Worm (Caenorhabditis elegans) whole organism, young adult: ENCODE data around the gene Y71H2AM.1.
A peak's percentile ranks its signal among the peaks of the same experiment; 100 is the strongest.

ENCODE experiments used
- B0019.2 ChIP-seq: fragments of 200-800 bp; sonication (Bioruptor generic); conservative IDR thresholded peaks from 2 replicates; pipeline ENCODE4 v1.3.6; 2022; ENCODE audit warnings: missing genetic modification reagents, missing genetic modification characterization, missing compliant biosample characterization
- B0261.1 ChIP-seq: sonication (generic microtip); optimal IDR thresholded peaks from 2 replicates; lab custom pipeline; 2016; ENCODE audit warnings: mild to moderate bottlenecking, missing genetic modification characterization, moderate library complexity, missing compliant biosample characterization
- C06A6.2 ChIP-seq: fragments of 200-800 bp; sonication (Bioruptor generic); conservative IDR thresholded peaks from 2 replicates; pipeline ENCODE4 v1.3.6; 2022; ENCODE audit warnings: missing genetic modification characterization, missing compliant biosample characterization
- C17E4.6 ChIP-seq: fragments of 200-800 bp; sonication (Bioruptor generic); IDR thresholded peaks from 2 replicates; pipeline ENCODE4 v1.3.6; 2022; ENCODE audit warnings: missing genetic modification reagents, missing genetic modification characterization, missing compliant biosample characterization
- F10E7.11 ChIP-seq: sonication (generic microtip); optimal IDR thresholded peaks from 2 replicates; lab custom pipeline; 2017; ENCODE audit warnings: mild to moderate bottlenecking, missing genetic modification characterization, moderate library complexity, missing compliant biosample characterization
- F33H1.4 ChIP-seq: fragments of 200-800 bp; sonication (Bioruptor generic); IDR thresholded peaks from 2 replicates; pipeline ENCODE4 v1.3.6; 2022; ENCODE audit warnings: missing genetic modification reagents, missing genetic modification characterization, missing compliant biosample characterization
- F52B5.7 ChIP-seq: sonication (generic microtip); optimal IDR thresholded peaks from 2 replicates; lab custom pipeline; 2016; ENCODE audit warnings: mild to moderate bottlenecking, missing genetic modification characterization, missing compliant biosample characterization
- K11D2.4 ChIP-seq: fragments of 200-800 bp; sonication (Bioruptor generic); IDR thresholded peaks from 2 replicates; pipeline ENCODE4 v1.3.6; 2022; ENCODE audit warnings: missing genetic modification reagents, missing genetic modification characterization, missing compliant biosample characterization
- Y53F4B.3 ChIP-seq: fragments of 200-800 bp; sonication (Bioruptor generic); IDR thresholded peaks from 2 replicates; pipeline ENCODE4 v1.3.6; 2022; ENCODE audit warnings: missing genetic modification reagents, missing genetic modification characterization, missing compliant biosample characterization
- attf-3 ChIP-seq: fragments of 200-800 bp; sonication (Bioruptor generic); conservative IDR thresholded peaks from 2 replicates; pipeline ENCODE4 v1.3.6; 2022; ENCODE audit warnings: missing genetic modification reagents, missing genetic modification characterization, missing compliant biosample characterization
- attf-5 ChIP-seq: fragments of 200-800 bp; sonication (Bioruptor generic); optimal IDR thresholded peaks from 2 replicates; lab custom pipeline; 2018; ENCODE audit warnings: mild to moderate bottlenecking, missing genetic modification characterization, missing compliant biosample characterization
- bed-2 ChIP-seq: fragments of 200-800 bp; sonication (Bioruptor generic); IDR thresholded peaks from 2 replicates; pipeline ENCODE4 v1.3.6; 2022; ENCODE audit warnings: missing genetic modification reagents, missing genetic modification characterization, missing compliant biosample characterization
- cebp-1 ChIP-seq, 2 experiments: fragments of 200-800 bp in 1 of 2; sonication (Bioruptor generic) in 1 of 2; sonication (generic microtip) in 1 of 2; IDR thresholded peaks in 1 of 2; optimal IDR thresholded peaks in 1 of 2; 2 replicates each; pipeline versions ENCODE4 v1.3.6 to Lab custom; 2017 to 2022; ENCODE audit warnings: missing compliant biosample characterization in 2 of 2, missing genetic modification characterization in 2 of 2, mild to moderate bottlenecking in 1 of 2, missing genetic modification reagents in 1 of 2, moderate library complexity in 1 of 2
- die-1 ChIP-seq: sonication (generic microtip); optimal IDR thresholded peaks from 2 replicates; lab custom pipeline; 2016; ENCODE audit warnings: missing genotype, mild to moderate bottlenecking, missing genetic modification characterization, missing compliant biosample characterization
- dpl-1 ChIP-seq: fragments of 150-350 bp; optimal IDR thresholded peaks from 2 replicates; lab custom pipeline; 2014; ENCODE audit warnings: missing biosample characterization, missing genetic modification reagents, missing genetic modification characterization
- egl-44 ChIP-seq: fragments of 200-800 bp; sonication (Bioruptor generic); IDR thresholded peaks from 2 replicates; pipeline ENCODE4 v1.3.6; 2022; ENCODE audit warnings: missing genetic modification reagents, missing genetic modification characterization, missing compliant biosample characterization
- egrh-3 ChIP-seq: fragments of 200-800 bp; sonication (Bioruptor generic); IDR thresholded peaks from 2 replicates; pipeline ENCODE4 v1.3.6; 2022; ENCODE audit warnings: missing genetic modification reagents, missing genetic modification characterization, missing compliant biosample characterization
- ekl-4 ChIP-seq: fragments of 200-800 bp; sonication (Bioruptor generic); IDR thresholded peaks from 2 replicates; pipeline ENCODE4 v1.3.6; 2022; ENCODE audit warnings: missing genetic modification reagents, missing genetic modification characterization, missing compliant biosample characterization
- him-1 ChIP-seq: sonication (generic microtip); optimal IDR thresholded peaks from 2 replicates; lab custom pipeline; 2016; ENCODE audit warnings: missing genotype, missing genetic modification reagents, missing genetic modification characterization, missing compliant biosample characterization
- hmg-1.2 ChIP-seq: fragments of 200-800 bp; sonication (Bioruptor generic); IDR thresholded peaks from 2 replicates; pipeline ENCODE4 v1.3.6; 2022; ENCODE audit warnings: missing genetic modification reagents, missing genetic modification characterization, missing compliant biosample characterization
- let-526 ChIP-seq: fragments of 200-800 bp; sonication (Bioruptor generic); IDR thresholded peaks from 2 replicates; pipeline ENCODE4 v1.3.6; 2022; ENCODE audit warnings: missing genetic modification reagents, missing genetic modification characterization, missing compliant biosample characterization
- let-607 ChIP-seq, 2 experiments: fragments of 200-800 bp in 1 of 2; sonication (Bioruptor generic) in 1 of 2; sonication (generic microtip) in 1 of 2; optimal IDR thresholded peaks; 2 replicates each; lab custom pipeline; 2016 to 2018; ENCODE audit warnings: mild to moderate bottlenecking in 2 of 2, missing compliant biosample characterization in 2 of 2, missing genetic modification characterization in 2 of 2, moderate library complexity in 2 of 2, missing genotype in 1 of 2
- lin-26 ChIP-seq: fragments of 200-800 bp; sonication (Bioruptor generic); IDR thresholded peaks from 2 replicates; pipeline ENCODE4 v1.3.6; 2022; ENCODE audit warnings: missing genetic modification reagents, missing genetic modification characterization, missing compliant biosample characterization
- lin-40 ChIP-seq: sonication (generic microtip); optimal IDR thresholded peaks from 2 replicates; lab custom pipeline; 2016; ENCODE audit warnings: missing genetic modification characterization, mild to moderate bottlenecking, missing compliant biosample characterization, missing genotype, missing genetic modification reagents
- lir-1 ChIP-seq: fragments of 200-800 bp; sonication (Bioruptor generic); conservative IDR thresholded peaks from 2 replicates; pipeline ENCODE4 v1.3.6; 2022; ENCODE audit warnings: missing genetic modification reagents, missing genetic modification characterization, missing compliant biosample characterization
- madf-10 ChIP-seq: sonication (generic microtip); optimal IDR thresholded peaks from 2 replicates; lab custom pipeline; 2016; ENCODE audit warnings: mild to moderate bottlenecking, missing genetic modification characterization, missing compliant biosample characterization
- madf-8 ChIP-seq: fragments of 200-800 bp; sonication (Bioruptor generic); conservative IDR thresholded peaks from 2 replicates; pipeline ENCODE4 v1.3.6; 2022; ENCODE audit warnings: missing genetic modification reagents, missing genetic modification characterization, missing compliant biosample characterization
- mcd-1 ChIP-seq: fragments of 200-800 bp; sonication (Bioruptor generic); IDR thresholded peaks from 2 replicates; pipeline ENCODE4 v1.3.6; 2022; ENCODE audit warnings: missing genetic modification reagents, missing genetic modification characterization, missing compliant biosample characterization
- mel-28 ChIP-seq: sonication (generic microtip); optimal IDR thresholded peaks from 2 replicates; lab custom pipeline; 2016; ENCODE audit warnings: borderline replicate concordance, mild to moderate bottlenecking, missing genetic modification characterization, missing compliant biosample characterization
- mes-4 ChIP-seq: sonication (generic microtip); optimal IDR thresholded peaks from 2 replicates; lab custom pipeline; 2016; ENCODE audit warnings: missing genotype, missing genetic modification characterization, missing compliant biosample characterization
- nfyb-1 ChIP-seq: fragments of 200-800 bp; sonication (Bioruptor generic); IDR thresholded peaks from 2 replicates; pipeline ENCODE4 v1.3.6; 2022; ENCODE audit warnings: missing genetic modification reagents, missing genetic modification characterization, missing compliant biosample characterization
- nhr-27 ChIP-seq: fragments of 200-800 bp; sonication (Bioruptor generic); optimal IDR thresholded peaks from 2 replicates; lab custom pipeline; 2018; ENCODE audit warnings: mild to moderate bottlenecking, missing genetic modification characterization, moderate library complexity, missing compliant biosample characterization
- nhr-80 ChIP-seq: sonication (generic microtip); optimal IDR thresholded peaks from 2 replicates; lab custom pipeline; 2016; ENCODE audit warnings: missing genetic modification characterization, missing compliant biosample characterization
- repo-1 ChIP-seq: sonication (generic microtip); optimal IDR thresholded peaks from 2 replicates; lab custom pipeline; 2017; ENCODE audit warnings: mild to moderate bottlenecking, missing genetic modification characterization, missing compliant biosample characterization
- rpc-1 ChIP-seq, 2 experiments: fragments of 150-350 bp in 1 of 2; sonication (generic microtip) in 1 of 2; optimal IDR thresholded peaks; 2 replicates each; lab custom pipeline; 2014 to 2018; ENCODE audit warnings: missing biosample characterization in 1 of 2, missing genetic modification characterization in 1 of 2, missing genetic modification reagents in 1 of 2, missing genotype in 1 of 2
- snpc-1.1 ChIP-seq: sonication (generic microtip); optimal IDR thresholded peaks from 2 replicates; lab custom pipeline; 2017; ENCODE audit warnings: missing genetic modification characterization, mild to moderate bottlenecking, missing compliant biosample characterization, antibody characterized with exemption, moderate library complexity, missing genotype, missing genetic modification reagents; ENCODE audit not compliant: insufficient read depth
- snpc-1.3 ChIP-seq: sonication (generic microtip); optimal IDR thresholded peaks from 2 replicates; lab custom pipeline; 2017; ENCODE audit warnings: missing genetic modification characterization, mild to moderate bottlenecking, missing compliant biosample characterization, antibody characterized with exemption, moderate library complexity, missing genotype, missing genetic modification reagents; ENCODE audit not compliant: insufficient read depth
- tbp1 ChIP-seq: fragments of 200-800 bp; sonication (Bioruptor generic); optimal IDR thresholded peaks from 2 replicates; lab custom pipeline; 2018; ENCODE audit warnings: mild to moderate bottlenecking, missing genetic modification characterization, missing compliant biosample characterization
- tlf-1 ChIP-seq: fragments of 200-800 bp; sonication (Bioruptor generic); optimal IDR thresholded peaks from 2 replicates; lab custom pipeline; 2018; ENCODE audit warnings: mild to moderate bottlenecking, missing genetic modification characterization, missing compliant biosample characterization
- xnd-1 ChIP-seq: sonication (generic microtip); optimal IDR thresholded peaks from 2 replicates; lab custom pipeline; 2016; ENCODE audit warnings: missing genotype, missing genetic modification reagents, missing genetic modification characterization, missing compliant biosample characterization
- ztf-26 ChIP-seq: sonication (generic microtip); optimal IDR thresholded peaks from 2 replicates; lab custom pipeline; 2017; ENCODE audit warnings: missing genetic modification characterization, missing compliant biosample characterization

Y71H2AM.1 gene

ce11 chrIII:2871817-2872216 is 44.9 kb downstream of the Y71H2AM.1 start (continued):
- no peak for TF ChIP-seq lir-1 (GFP tag; lab: Robert Waterston, UW)
- peak; percentile 72 for TF ChIP-seq lin-26 (GFP tag; lab: Robert Waterston, UW)
- TF ChIP-seq F33H1.4 (GFP tag; lab: Robert Waterston, UW): no peak
- TF ChIP-seq F52B5.7 (tag; lab: Kevin White, UChicago): no peak
- TF ChIP-seq F10E7.11 (tag; lab: Kevin White, UChicago): no peak
- no peak for TF ChIP-seq dpl-1 (GFP tag; lab: Kevin White, UChicago)
- TF ChIP-seq lin-40: peak; percentile 73
- TF ChIP-seq C06A6.2: no peak
- no peak for TF ChIP-seq mes-4 (tag; lab: Kevin White, UChicago)
- TF ChIP-seq bed-2 (GFP tag; lab: Robert Waterston, UW): no peak
- TF ChIP-seq snpc-1.3 (tag; lab: Kevin White, UChicago): no peak
- TF ChIP-seq egrh-3 (GFP tag; lab: Robert Waterston, UW): peak; percentile 52; the same call in 1 of the 2 replicates

- no peak for TF ChIP-seq attf-3 (GFP tag; lab: Robert Waterston, UW)
- peak; percentile 54 for TF ChIP-seq B0261.1 (tag; lab: Kevin White, UChicago)
- TF ChIP-seq F52B5.7 (tag; lab: Kevin White, UChicago): no peak
- peak; percentile 15; the same call in 1 of the 2 replicates for TF ChIP-seq F33H1.4 (GFP tag; lab: Robert Waterston, UW)
- peak; percentile 78 for TF ChIP-seq tbp1
- no peak for TF ChIP-seq him-1
- no peak for TF ChIP-seq snpc-1.1
- no peak for TF ChIP-seq Y53F4B.3
- TF ChIP-seq nhr-27 (tag; lab: Kevin White, UChicago): no peak
- TF ChIP-seq lin-26 (GFP tag; lab: Robert Waterston, UW): 0 out of 2 replicates have a peak, but pooled peaks have one; percentile 40
- TF ChIP-seq mel-28 (tag; lab: Kevin White, UChicago): no peak
- peak; percentile 37 for TF ChIP-seq hmg-1.2 (GFP tag; lab: Robert Waterston, UW)
- TF ChIP-seq die-1 (tag; lab: Kevin White, UChicago): no peak
- TF ChIP-seq mcd-1 (GFP tag; lab: Robert Waterston, UW): no peak
- no peak for TF ChIP-seq B0019.2
- peak; percentile 37 for TF ChIP-seq rpc-1 (optimal IDR thresholded peaks at IDR 0.05; lab: Kevin White, UChicago)
- peak; percentile 69 for TF ChIP-seq rpc-1 (tag; optimal IDR thresholded peaks at IDR 0.05; lab: Kevin White, UChicago)
These were observed 46.3 kb downstream of the Y71H2AM.1 start for ce11 chrIII:2873116-2873644.

ce11 chrIII:2874144-2874868 is 47.4 kb downstream of the Y71H2AM.1 start, which contains the start of gene klf-1:
Gene klf-1, plus strand, starts transcription at chrIII:2874818.
- TF ChIP-seq nfyb-1: peak; percentile 24; the same call in 1 of the 2 replicates
- TF ChIP-seq cebp-1 (GFP tag; IDR thresholded peaks at IDR 0.05; lab: Robert Waterston, UW): no peak
- peak; percentile 53 for TF ChIP-seq cebp-1 (tag; optimal IDR thresholded peaks at IDR 0.05; lab: Kevin White, UChicago)
- peak; percentile 9 for TF ChIP-seq tbp1
- TF ChIP-seq let-526 (GFP tag; lab: Robert Waterston, UW): no peak
- TF ChIP-seq ztf-26: peak; percentile 50
- TF ChIP-seq tlf-1: no peak
- 0 out of 2 replicates have a peak, but pooled peaks have one; percentile 42 for TF ChIP-seq C06A6.2
- TF ChIP-seq K11D2.4 (GFP tag; lab: Robert Waterston, UW): peak; percentile 69
- TF ChIP-seq madf-10 (tag; lab: Kevin White, UChicago): peak; percentile 16
- no peak for TF ChIP-seq repo-1
- no peak for TF ChIP-seq ekl-4 (GFP tag; lab: Robert Waterston, UW)
- TF ChIP-seq rpc-1 (optimal IDR thresholded peaks at IDR 0.05; lab: Kevin White, UChicago): no peak
- peak; percentile 52 for TF ChIP-seq rpc-1 (tag; optimal IDR thresholded peaks at IDR 0.05; lab: Kevin White, UChicago)
- no peak for TF ChIP-seq egl-44 (GFP tag; lab: Robert Waterston, UW)
- no peak for TF ChIP-seq madf-8 (GFP tag; lab: Robert Waterston, UW)
- TF ChIP-seq lin-26 (GFP tag; lab: Robert Waterston, UW): no peak
- no peak for TF ChIP-seq xnd-1 (tag; lab: Kevin White, UChicago)
- peak; percentile 33 for TF ChIP-seq attf-5
- 0 out of 2 replicates have a peak, but pooled peaks have one; percentile 15 for TF ChIP-seq mcd-1 (GFP tag; lab: Robert Waterston, UW)
- TF ChIP-seq C17E4.6: no peak
- TF ChIP-seq lin-40: peak; percentile 60
- peak in 1 of 2 experiments; percentile 11 for TF ChIP-seq let-607 (tag; optimal IDR thresholded peaks at IDR 0.05; lab: Kevin White, UChicago)
- TF ChIP-seq nhr-80 (tag; lab: Kevin White, UChicago): peak; percentile 84
